Fruit fly (Drosophila melanogaster) Kc167 (cell line): ENCODE results near the gene CG17672.

ENCODE experiments used
- Myc ChIP-seq: fragments of >200 bp; optimal IDR thresholded peaks from 2 replicates; lab custom pipeline; 2017; ENCODE audit warnings: missing external identifiers
- Sin3A ChIP-seq: fragments of >200 bp; optimal IDR thresholded peaks from 2 replicates; lab custom pipeline; 2018; ENCODE audit warnings: missing external identifiers
- h ChIP-seq: fragments of >200 bp; optimal IDR thresholded peaks from 3 replicates; lab custom pipeline; 2018; ENCODE audit warnings: missing external identifiers
- insv ChIP-seq: fragments of >200 bp; optimal IDR thresholded peaks from 3 replicates; lab custom pipeline; 2018; ENCODE audit warnings: missing external identifiers
- psq ChIP-seq: fragments of >200 bp; optimal IDR thresholded peaks from 2 replicates; lab custom pipeline; 2017; ENCODE audit warnings: missing external identifiers
- ttk ChIP-seq: sonication (Bioruptor generic); optimal IDR thresholded peaks from 2 replicates; lab custom pipeline; 2017; ENCODE audit warnings: missing external identifiers

Gene CG17672

DNA sequence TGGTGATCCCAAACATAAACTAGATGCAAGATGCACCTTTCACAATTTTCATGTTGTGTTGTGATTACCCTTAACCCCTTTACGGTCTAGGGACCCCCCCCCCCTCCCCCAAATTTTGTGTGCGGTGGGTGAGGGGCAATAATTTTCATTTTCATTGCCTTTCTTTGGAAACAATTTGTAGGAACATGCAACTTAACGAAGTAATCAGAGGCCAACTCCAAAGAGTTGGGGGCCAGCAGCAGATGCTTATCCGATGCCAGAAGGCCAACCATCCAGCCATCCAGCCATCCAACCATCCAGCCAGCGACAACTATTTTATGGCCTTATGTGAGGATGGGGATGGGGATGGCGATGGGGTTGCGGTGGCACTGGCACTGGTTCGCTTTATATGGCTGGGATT is 36.2 kb downstream of the CG17672 start:
- TF ChIP-seq Sin3A: no peak
- TF ChIP-seq psq (lab: Kevin White, UChicago): no peak

DNA sequence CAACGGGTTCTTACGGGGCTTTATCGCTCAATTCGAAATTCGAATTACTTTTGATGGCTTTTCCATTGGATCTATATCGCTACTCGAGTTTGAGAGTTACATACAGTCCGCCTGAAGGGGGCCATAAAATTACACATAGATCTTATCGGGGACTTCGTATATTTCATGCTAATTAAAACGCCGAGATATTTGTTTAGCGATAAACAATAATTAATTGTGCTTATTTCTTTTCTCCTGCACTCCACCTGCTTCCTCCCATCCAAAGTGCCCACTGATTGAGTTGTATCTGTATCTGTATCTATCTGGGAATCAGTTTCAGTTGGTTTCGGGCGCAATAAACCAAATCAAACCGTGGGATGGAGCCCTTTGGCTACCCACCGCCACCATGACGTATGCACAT is 36.9 kb downstream of the CG17672 start:
- TF ChIP-seq Myc (lab: Kevin White, UChicago) (no peak), psq (lab: Kevin White, UChicago) (no peak), ttk (lab: Kevin White, UChicago) (no peak), Sin3A (no peak), insv (no peak), h (lab: Kevin White, UChicago) (no peak)

DNA sequence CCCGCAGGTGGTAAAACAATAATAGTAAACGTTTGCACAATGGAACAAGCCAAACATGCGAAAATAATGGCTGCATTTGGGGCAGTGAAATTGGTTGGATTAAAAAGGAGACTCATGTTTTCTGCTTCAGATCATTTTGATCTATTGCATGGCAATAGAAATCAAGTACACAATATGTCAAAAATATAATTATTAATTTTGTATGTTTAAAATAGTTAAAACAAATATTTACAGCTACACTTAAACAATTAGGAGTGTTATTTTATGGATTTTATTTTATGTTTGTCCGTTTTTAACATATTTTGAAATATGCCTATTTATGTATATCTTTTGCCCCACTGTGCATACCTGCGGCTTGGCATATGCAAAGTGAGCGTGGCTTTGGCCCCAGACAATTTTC is 37.5 kb downstream of the CG17672 start:
- TF ChIP-seq h (lab: Kevin White, UChicago) (no peak), insv (no peak), ttk (lab: Kevin White, UChicago) (no peak), Sin3A (no peak), Myc (lab: Kevin White, UChicago) (no peak), psq (lab: Kevin White, UChicago) (no peak)

DNA sequence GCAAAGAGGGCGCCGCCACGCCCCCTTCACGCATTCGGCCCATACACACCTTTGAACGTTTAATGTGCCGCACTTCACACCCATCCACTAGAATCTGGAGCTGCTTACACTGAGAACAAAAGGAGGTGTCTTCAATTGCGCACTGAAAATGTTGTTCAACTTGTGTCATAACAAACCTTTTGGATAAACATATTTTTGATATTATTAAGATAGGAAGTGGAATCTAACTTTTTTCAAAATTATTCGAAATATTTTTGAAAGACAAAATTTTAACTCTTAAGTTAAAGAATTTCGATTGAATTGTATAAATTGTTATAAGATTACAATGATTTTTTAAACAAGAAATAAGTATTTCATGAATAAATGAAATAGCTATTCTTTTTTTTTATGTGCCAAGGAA is 39.5 kb downstream of the CG17672 start:
- TF ChIP-seq ttk (lab: Kevin White, UChicago) (no peak), insv (no peak), Myc (lab: Kevin White, UChicago) (no peak), h (lab: Kevin White, UChicago) (no peak), Sin3A (no peak), psq (lab: Kevin White, UChicago) (no peak)

DNA sequence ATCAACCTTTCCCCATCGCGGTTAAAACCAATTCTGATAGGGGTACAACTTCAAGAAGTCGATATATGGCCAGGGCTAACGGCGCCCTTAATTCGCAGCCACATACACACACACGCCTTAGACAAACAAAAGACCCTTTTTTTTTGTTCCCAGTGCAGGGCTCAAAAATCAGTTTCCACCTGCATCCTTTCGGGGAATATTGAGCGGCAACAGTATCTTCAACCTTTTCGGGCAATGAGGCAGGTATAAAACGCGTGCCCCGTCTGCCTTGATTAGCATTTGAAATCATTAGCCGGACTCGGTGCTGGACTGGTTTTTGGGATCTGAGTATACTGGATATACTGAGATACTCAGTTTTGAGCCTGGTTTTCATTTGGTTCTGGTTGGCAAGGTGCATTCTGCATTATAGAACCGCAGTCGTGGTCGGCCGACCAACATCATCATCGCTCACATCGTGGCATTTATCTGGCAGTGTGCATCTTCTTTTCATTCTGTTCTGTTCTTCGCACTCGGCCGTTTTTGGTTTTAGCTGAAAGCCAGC is 45.4 kb downstream of the CG17672 start:
- no peak for TF ChIP-seq Myc (lab: Kevin White, UChicago)
- no peak for TF ChIP-seq Sin3A
- TF ChIP-seq h (lab: Kevin White, UChicago): no peak
- TF ChIP-seq psq (lab: Kevin White, UChicago): no peak
- no peak for TF ChIP-seq ttk (lab: Kevin White, UChicago)
- TF ChIP-seq insv: no peak

DNA sequence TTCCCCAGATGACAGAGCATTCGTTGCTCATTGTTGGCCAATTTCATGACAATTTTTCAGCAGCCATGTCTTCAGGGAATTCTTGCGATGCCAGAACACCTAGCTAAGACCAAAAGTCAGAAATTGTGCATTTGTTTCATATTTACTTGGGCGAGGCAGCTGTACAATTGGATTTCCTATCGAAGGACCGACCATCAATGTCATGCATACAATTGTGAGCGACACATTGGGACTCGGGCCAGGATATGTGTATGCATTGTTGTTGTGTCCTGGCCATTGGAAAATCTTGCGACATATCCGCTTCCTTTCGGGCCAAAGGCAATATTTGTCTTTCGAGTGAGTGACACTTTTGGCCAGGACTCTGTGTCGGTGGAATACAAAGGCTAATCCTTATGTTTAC is 48.6 kb downstream of the CG17672 start:
- TF ChIP-seq insv (no peak), h (lab: Kevin White, UChicago) (no peak), ttk (lab: Kevin White, UChicago) (no peak), Myc (lab: Kevin White, UChicago) (no peak), Sin3A (no peak), psq (lab: Kevin White, UChicago) (no peak)

DNA sequence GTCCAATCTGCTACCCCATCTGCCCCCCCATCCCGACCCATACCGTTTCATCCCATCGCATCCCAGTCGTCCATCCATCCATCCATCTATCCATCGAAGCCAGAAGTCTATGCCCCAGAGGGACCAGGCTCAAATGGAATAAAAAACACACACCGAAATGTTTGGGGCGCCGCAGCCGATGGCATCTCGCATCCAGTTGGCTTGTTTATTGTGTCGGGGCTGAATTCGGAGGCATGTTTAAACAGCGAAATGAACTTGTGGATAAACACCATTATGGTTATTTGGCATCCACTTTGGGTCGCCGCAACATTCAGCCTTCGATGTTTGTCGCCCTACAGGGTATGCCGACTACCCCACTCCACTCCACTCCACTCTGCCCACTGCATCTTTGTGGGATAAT is 51.7 kb downstream of the CG17672 start:
- TF ChIP-seq psq (lab: Kevin White, UChicago) (no peak), Sin3A (no peak), Myc (lab: Kevin White, UChicago) (no peak), h (lab: Kevin White, UChicago) (no peak), ttk (lab: Kevin White, UChicago) (no peak), insv (no peak)

DNA sequence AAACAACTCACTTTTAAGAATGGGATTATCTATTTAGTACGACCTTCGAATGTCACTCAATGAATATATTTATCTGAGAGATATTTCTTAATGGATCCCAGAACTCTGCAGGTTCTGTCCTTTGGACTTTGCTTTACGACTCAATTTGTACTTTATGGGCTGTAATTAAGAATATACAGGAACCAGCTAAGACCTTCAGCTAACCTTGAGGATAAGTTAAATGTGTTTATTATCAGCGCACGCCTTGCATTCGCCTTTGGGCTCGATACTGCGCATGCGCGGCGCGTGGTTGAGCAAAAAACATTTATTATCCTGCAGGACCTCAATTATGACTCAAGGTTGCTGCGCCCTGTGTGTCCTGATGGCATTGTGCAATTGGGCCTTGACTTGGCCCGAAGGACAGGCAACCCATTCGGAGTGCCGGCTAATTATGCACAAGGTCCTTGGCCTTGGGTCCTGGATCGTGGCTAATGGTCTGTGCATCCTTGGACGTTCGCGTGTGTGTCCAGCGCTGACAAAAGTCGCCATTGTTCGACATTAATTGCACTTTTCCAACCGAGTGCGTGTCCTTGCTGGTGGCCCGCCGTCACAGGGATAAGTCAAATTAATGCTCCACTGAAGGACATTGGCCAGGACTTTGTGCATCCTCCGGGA is 52.6 kb downstream of the CG17672 start:
- TF ChIP-seq insv (no peak), psq (lab: Kevin White, UChicago) (no peak), h (lab: Kevin White, UChicago) (no peak), Sin3A (no peak), ttk (lab: Kevin White, UChicago) (no peak), Myc (lab: Kevin White, UChicago) (no peak)

DNA sequence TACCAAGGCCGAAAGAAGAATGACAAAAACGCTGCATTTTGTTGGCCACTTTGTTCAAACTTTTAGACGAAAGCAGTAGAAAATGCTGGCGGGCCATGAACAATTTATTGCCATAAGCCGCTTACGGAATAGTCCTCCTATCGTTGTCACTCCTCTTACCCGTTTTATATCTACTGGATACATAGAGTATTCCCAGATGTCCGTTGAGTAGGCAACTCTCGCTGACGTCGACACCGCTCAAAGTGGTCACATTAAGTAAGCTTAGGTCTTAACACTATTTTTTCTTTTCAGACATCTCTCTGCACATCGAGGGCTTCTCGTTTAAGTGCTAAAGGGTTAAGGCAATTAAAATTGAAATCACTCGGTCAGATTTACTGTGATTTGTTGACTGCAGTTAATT is 54.7 kb downstream of the CG17672 start:
- no peak for TF ChIP-seq Myc (lab: Kevin White, UChicago)
- TF ChIP-seq ttk (lab: Kevin White, UChicago): no peak
- TF ChIP-seq psq (lab: Kevin White, UChicago): no peak
- no peak for TF ChIP-seq insv
- no peak for TF ChIP-seq h (lab: Kevin White, UChicago)
- no peak for TF ChIP-seq Sin3A

DNA sequence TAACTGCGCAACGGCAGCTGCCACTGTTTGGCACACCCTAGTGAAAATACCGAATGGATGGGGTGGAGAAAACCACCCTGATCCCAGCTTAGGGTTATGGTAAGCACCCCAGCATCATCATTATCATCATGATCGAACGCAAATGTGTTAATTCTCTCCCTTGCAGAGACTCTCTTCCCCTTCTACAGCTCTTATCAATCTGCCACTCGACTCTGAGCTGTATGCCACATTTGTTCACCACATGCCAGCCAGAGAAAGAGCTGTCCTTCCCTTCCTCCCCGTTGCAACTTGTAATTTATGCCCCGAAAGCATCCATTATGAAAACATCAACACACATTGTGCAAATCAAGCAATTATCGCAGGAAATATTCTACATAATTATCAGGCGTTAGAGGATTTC is 55.7 kb downstream of the CG17672 start:
- TF ChIP-seq h (lab: Kevin White, UChicago): no peak
- TF ChIP-seq Sin3A: no peak
- no peak for TF ChIP-seq Myc (lab: Kevin White, UChicago)
- TF ChIP-seq psq (lab: Kevin White, UChicago): no peak
- no peak for TF ChIP-seq insv
- TF ChIP-seq ttk (lab: Kevin White, UChicago): no peak
